Worm (Caenorhabditis elegans): Measurements from ENCODE around the gene srj-9.
"Not testable (repeated sequence)": the region's sequence is repeated elsewhere in the genome, so short reads cannot be mapped to it uniquely, and the experiment has no call there.

The srj-9 gene

ce11 chrV:3391005-3391404 lies 40.7 kb upstream of the srj-9 start (continued):
- TF ChIP-seq pqm-1 (tag; optimal IDR thresholded peaks at IDR 0.05): no peak
- peak; percentile 98 for TF ChIP-seq nhr-25 (tag; optimal IDR thresholded peaks at IDR 0.05)
- no peak for TF ChIP-seq unc-39 (tag; optimal IDR thresholded peaks at IDR 0.05)
- TF ChIP-seq ztf-11 (tag; optimal IDR thresholded peaks at IDR 0.05): no peak
- peak; percentile 73 for TF ChIP-seq egl-5 (tag; optimal IDR thresholded peaks at IDR 0.05)
- TF ChIP-seq ceh-82 (tag; optimal IDR thresholded peaks at IDR 0.05): no peak
- no peak for TF ChIP-seq ama-1 (optimal IDR thresholded peaks at IDR 0.05)
- TF ChIP-seq nfya-1 (tag; optimal IDR thresholded peaks at IDR 0.05; ENCODE audit: insufficient read depth): peak; percentile 85
- TF ChIP-seq elt-2 (tag; optimal IDR thresholded peaks at IDR 0.05): peak; percentile 52

DNA sequence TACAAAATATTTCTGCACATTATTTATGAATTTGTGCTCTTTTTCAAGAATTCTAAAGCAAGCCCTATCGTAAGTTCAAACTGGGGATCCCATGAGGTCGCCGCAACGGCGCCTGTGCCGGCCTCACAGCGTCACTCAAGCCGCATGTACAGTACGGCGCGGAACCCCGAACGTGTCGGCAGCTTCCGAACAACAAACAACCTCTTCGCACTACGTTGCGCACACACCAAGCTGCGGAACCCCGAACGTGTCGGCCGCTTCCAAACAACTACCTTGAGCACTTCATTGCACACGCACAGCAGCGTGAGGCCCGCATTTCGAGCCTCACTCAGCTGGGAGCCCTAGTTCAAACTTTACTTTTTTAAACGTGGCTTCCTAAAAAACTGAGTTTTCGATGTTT lies 37.7 kb upstream of the srj-9 start:
- TF ChIP-seq nhr-43 (tag; optimal IDR thresholded peaks at IDR 0.05; ENCODE audit: poor library complexity, severe bottlenecking): no peak
- TF ChIP-seq aly-2 (tag; optimal IDR thresholded peaks at IDR 0.05): no peak
- no peak for TF ChIP-seq pqm-1 (tag; optimal IDR thresholded peaks at IDR 0.05)
- no peak for TF ChIP-seq fos-1 (tag; optimal IDR thresholded peaks at IDR 0.05)

DNA sequence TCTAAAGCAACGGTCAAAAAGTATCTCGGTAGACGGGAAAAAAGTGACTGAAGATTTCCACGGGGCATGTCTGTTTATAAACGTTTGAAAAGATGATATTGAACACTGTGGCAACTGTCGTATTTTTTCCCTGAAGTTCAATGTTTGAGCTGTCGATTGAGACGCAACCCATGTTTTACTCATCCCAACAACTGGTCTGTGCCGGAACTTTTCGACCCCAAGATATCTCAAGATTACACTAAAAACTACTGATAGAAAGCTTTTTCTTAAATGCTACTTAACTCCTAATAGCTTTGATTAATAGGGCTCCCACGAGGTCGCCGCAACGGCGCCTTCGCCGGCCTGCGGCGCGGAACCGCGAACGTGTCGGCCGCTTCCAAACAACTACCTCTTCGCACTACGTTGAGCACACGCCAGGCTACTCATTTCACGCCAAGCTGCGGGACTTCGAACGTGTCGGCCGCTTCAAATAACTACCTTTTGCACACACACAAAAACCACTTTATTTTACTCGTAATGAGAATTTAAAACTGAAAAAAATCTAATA lies 37.0 kb upstream of the srj-9 start, which contains the start of gene T20D4.15:
Gene T20D4.15, minus strand, starts transcription at position 51 of the 547 bp plus-strand sequence.
- TF ChIP-seq fos-1 (tag; optimal IDR thresholded peaks at IDR 0.05) (no peak), aly-2 (tag; optimal IDR thresholded peaks at IDR 0.05) (no peak), elt-1 (tag; optimal IDR thresholded peaks at IDR 0.05) (no peak), lin-39 (tag; optimal IDR thresholded peaks at IDR 0.05) (no peak), nhr-67 (tag; optimal IDR thresholded peaks at IDR 0.05) (no peak), fkh-2 (tag; optimal IDR thresholded peaks at IDR 0.05) (no peak), nhr-76 (tag; optimal IDR thresholded peaks at IDR 0.05) (no peak), ztf-11 (tag; optimal IDR thresholded peaks at IDR 0.05) (no peak), nfya-1 (tag; optimal IDR thresholded peaks at IDR 0.05; ENCODE audit: insufficient read depth) (no peak), elt-3 (tag; optimal IDR thresholded peaks at IDR 0.05) (no peak), nhr-12 (tag; optimal IDR thresholded peaks at IDR 0.05) (no peak), ztf-4 (tag; optimal IDR thresholded peaks at IDR 0.05) (no peak)

DNA sequence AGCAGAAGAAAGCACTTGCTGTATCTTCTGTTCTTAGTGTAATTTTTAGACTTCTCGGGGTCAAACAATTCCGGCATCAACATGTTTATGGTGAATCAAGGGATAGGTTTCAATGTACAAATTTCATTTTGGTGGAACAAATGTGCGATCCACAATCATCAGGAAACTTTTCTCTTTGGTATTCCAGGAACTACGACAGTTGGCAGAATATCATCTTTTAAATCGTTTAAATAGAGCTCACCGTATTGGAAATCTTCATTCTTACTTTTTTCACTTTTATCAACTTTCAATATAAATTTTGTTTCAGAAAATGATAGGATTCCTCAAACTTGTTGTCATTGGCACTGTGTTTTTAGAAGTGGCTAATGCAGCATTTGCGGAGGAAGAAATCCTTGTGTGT lies 35.0 kb upstream of the srj-9 start, which contains the start of gene T20D4.12:
Gene T20D4.12, plus strand, starts transcription at position 301 of the 400 bp plus-strand sequence.
- not testable (repeated sequence) for TF ChIP-seq ZK546.5, eor-1, nhr-28 (tag; optimal IDR thresholded peaks at IDR 0.05)

DNA sequence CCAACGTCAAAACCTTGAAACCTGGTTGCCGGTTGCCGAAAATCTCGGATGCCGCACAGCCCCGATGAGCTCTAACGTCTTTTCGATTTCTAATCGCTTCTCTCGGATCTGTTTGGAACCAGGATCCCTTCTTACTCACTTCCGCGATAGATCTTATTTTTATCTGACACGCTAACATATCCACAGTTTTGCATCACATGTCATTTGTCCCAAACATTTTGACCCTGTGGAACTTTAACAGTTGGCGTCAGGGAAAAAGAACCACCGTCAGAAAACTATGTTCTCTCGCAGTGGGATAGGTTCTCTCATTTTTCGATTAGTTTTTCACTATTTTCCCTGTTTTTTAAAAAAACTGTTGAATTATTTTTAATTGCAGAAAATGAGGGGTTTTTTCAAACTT lies 33.4 kb upstream of the srj-9 start, which contains the start of gene T20D4.11:
Gene T20D4.11, plus strand, starts transcription at position 377 of the 400 bp plus-strand sequence.
- TF ChIP-seq nhr-77 (tag; optimal IDR thresholded peaks at IDR 0.05) (no peak), ceh-16 (tag; optimal IDR thresholded peaks at IDR 0.05) (no peak), mdl-1 (tag; optimal IDR thresholded peaks at IDR 0.05) (no peak), snpc-4 (tag; optimal IDR thresholded peaks at IDR 0.05) (no peak), nhr-12 (tag; optimal IDR thresholded peaks at IDR 0.05) (no peak), lsy-12 (tag; optimal IDR thresholded peaks at IDR 0.05) (no peak), nhr-76 (tag; optimal IDR thresholded peaks at IDR 0.05) (no peak), elt-2 (tag; optimal IDR thresholded peaks at IDR 0.05) (no peak), ztf-4 (tag; optimal IDR thresholded peaks at IDR 0.05) (no peak), pqm-1 (tag; optimal IDR thresholded peaks at IDR 0.05) (no peak), elt-1 (tag; optimal IDR thresholded peaks at IDR 0.05) (no peak), jun-1 (tag; optimal IDR thresholded peaks at IDR 0.05) (no peak), ceh-82 (tag; optimal IDR thresholded peaks at IDR 0.05) (no peak), mml-1 (tag; optimal IDR thresholded peaks at IDR 0.05) (no peak), aly-2 (tag; optimal IDR thresholded peaks at IDR 0.05) (no peak)

ce11 chrV:3399952-3400351 lies 31.8 kb upstream of the srj-9 start, which contains the start of gene T20D4.10:
TSS of gene T20D4.10 (plus strand) at chrV:3400252.
- TF ChIP-seq R02D3.7, elt-3, zag-1 (tag; optimal IDR thresholded peaks at IDR 0.05): not testable (repeated sequence)

Measured in whole organism, L3 larva.